Fruit fly (Drosophila melanogaster) whole organism, embryonic: Measurements from ENCODE around the gene CG31131.

Source experiments
- BEAF-32 ChIP-seq: fragments of 200-800 bp; sonication (Bioruptor generic); optimal IDR thresholded peaks from 3 replicates; lab custom pipeline; 2017; ENCODE audit warnings: missing biosample characterization, missing genetic modification characterization, mild to moderate bottlenecking, moderate library complexity, missing genetic modification reagents
- CG10267 ChIP-seq: fragments of 200-800 bp; sonication (Bioruptor generic); optimal IDR thresholded peaks from 2 replicates; lab custom pipeline; 2018; ENCODE audit warnings: missing biosample characterization, mild to moderate bottlenecking, missing genetic modification characterization, moderate library complexity
- CG10979 ChIP-seq: fragments of 200-800 bp; sonication (Bioruptor generic); optimal IDR thresholded peaks from 2 replicates; lab custom pipeline; 2018; ENCODE audit warnings: missing biosample characterization, mild to moderate bottlenecking, missing genetic modification characterization, moderate library complexity
- CG11695 ChIP-seq: fragments of 200-800 bp; sonication (Bioruptor generic); IDR thresholded peaks from 3 replicates; pipeline ENCODE4 v1.3.6; 2022; ENCODE audit warnings: missing biosample characterization, missing genetic modification characterization
- CG12155 ChIP-seq: fragments of 200-800 bp; sonication (Bioruptor generic); optimal IDR thresholded peaks from 3 replicates; lab custom pipeline; 2016; ENCODE audit warnings: missing biosample characterization, missing genetic modification characterization
- CG12942 ChIP-seq: fragments of 200-800 bp; sonication (Bioruptor generic); optimal IDR thresholded peaks from 3 replicates; lab custom pipeline; 2016; ENCODE audit warnings: missing biosample characterization, missing genetic modification characterization
- CG13123 ChIP-seq: fragments of 200-800 bp; sonication (Bioruptor generic); optimal IDR thresholded peaks from 2 replicates; lab custom pipeline; 2016; ENCODE audit warnings: missing biosample characterization, missing genetic modification characterization
- CG15011 ChIP-seq: fragments of 200-800 bp; sonication (Bioruptor generic); optimal IDR thresholded peaks from 3 replicates; lab custom pipeline; 2018; ENCODE audit warnings: missing biosample characterization, mild to moderate bottlenecking, missing genetic modification characterization
- CG17186 ChIP-seq: fragments of 200-800 bp; sonication (Bioruptor generic); optimal IDR thresholded peaks from 3 replicates; lab custom pipeline; 2017; ENCODE audit warnings: missing biosample characterization, missing genetic modification reagents, missing genetic modification characterization
- CG17568 ChIP-seq: fragments of 200-800 bp; sonication (Bioruptor generic); optimal IDR thresholded peaks from 2 replicates; lab custom pipeline; 2018; ENCODE audit warnings: missing biosample characterization, mild to moderate bottlenecking, missing genetic modification characterization, moderate library complexity
- CG1792 ChIP-seq: fragments of 200-800 bp; sonication (Bioruptor generic); optimal IDR thresholded peaks from 2 replicates; lab custom pipeline; 2016; ENCODE audit warnings: missing biosample characterization, missing genetic modification characterization
- CG2202 ChIP-seq: fragments of 200-800 bp; sonication (Bioruptor generic); optimal IDR thresholded peaks from 2 replicates; lab custom pipeline; 2018; ENCODE audit warnings: missing biosample characterization, mild to moderate bottlenecking, missing genetic modification characterization
- CG3407 ChIP-seq: fragments of 200-800 bp; sonication (Bioruptor generic); optimal IDR thresholded peaks from 2 replicates; lab custom pipeline; 2018; ENCODE audit warnings: missing biosample characterization, mild to moderate bottlenecking, missing genetic modification characterization
- CG4360 ChIP-seq: fragments of 200-800 bp; sonication (Bioruptor generic); IDR thresholded peaks from 2 replicates; pipeline ENCODE4 v1.3.6; 2022; ENCODE audit warnings: missing biosample characterization, missing genetic modification characterization
- CG4424 ChIP-seq: fragments of 200-800 bp; sonication (Bioruptor generic); optimal IDR thresholded peaks from 3 replicates; lab custom pipeline; 2016; ENCODE audit warnings: missing biosample characterization, missing genetic modification characterization
- CG6683 ChIP-seq: fragments of 200-800 bp; sonication (Bioruptor generic); optimal IDR thresholded peaks from 2 replicates; lab custom pipeline; 2017; ENCODE audit warnings: missing biosample characterization, mild to moderate bottlenecking, missing genetic modification characterization, missing genetic modification reagents
- CG7556 ChIP-seq: fragments of 200-800 bp; sonication (Bioruptor generic); optimal IDR thresholded peaks from 2 replicates; lab custom pipeline; 2017; ENCODE audit warnings: missing biosample characterization, mild to moderate bottlenecking, missing genetic modification characterization
- CG9727 ChIP-seq: fragments of 200-800 bp; sonication (Bioruptor generic); optimal IDR thresholded peaks from 3 replicates; lab custom pipeline; 2017; ENCODE audit warnings: missing biosample characterization, mild to moderate bottlenecking, missing genetic modification characterization
- CrebB ChIP-seq: fragments of 200-800 bp; sonication (Bioruptor generic); optimal IDR thresholded peaks from 3 replicates; lab custom pipeline; 2018; ENCODE audit warnings: missing biosample characterization, mild to moderate bottlenecking, missing genetic modification characterization
- Deaf1 ChIP-seq: fragments of 200-800 bp; optimal IDR thresholded peaks from 3 replicates; lab custom pipeline; 2019; ENCODE audit warnings: missing biosample characterization, mild to moderate bottlenecking, missing genetic modification characterization, moderate library complexity
- Doc2 ChIP-seq: fragments of 200-800 bp; sonication (Bioruptor generic); IDR thresholded peaks from 2 replicates; pipeline ENCODE4 v1.3.6; 2022; ENCODE audit warnings: missing biosample characterization, missing genetic modification characterization
- Ets65A ChIP-seq: fragments of 200-800 bp; sonication (Bioruptor generic); peaks from one replicate; lab custom pipeline; 2016; ENCODE audit warnings: missing biosample characterization, missing genetic modification characterization
- Ets97D ChIP-seq: fragments of 200-800 bp; sonication (Bioruptor generic); optimal IDR thresholded peaks from 3 replicates; lab custom pipeline; 2016; ENCODE audit warnings: missing biosample characterization, missing genetic modification characterization
- H15 ChIP-seq: fragments of 200-800 bp; sonication (Bioruptor generic); IDR thresholded peaks from 3 replicates; pipeline ENCODE4 v1.3.6; 2022; ENCODE audit warnings: missing biosample characterization, missing genetic modification characterization
- Hmx ChIP-seq: fragments of 200-800 bp; sonication (Bioruptor generic); optimal IDR thresholded peaks from 2 replicates; lab custom pipeline; 2016; ENCODE audit warnings: missing biosample characterization, missing genetic modification characterization
- Hr78 ChIP-seq, 2 experiments: fragments of 200-800 bp in 1 of 2; fragments of >200 bp in 1 of 2; sonication (Bioruptor generic) in 1 of 2; optimal IDR thresholded peaks; 2 replicates each; lab custom pipeline; 2017 to 2019; ENCODE audit warnings: missing biosample characterization in 2 of 2, missing genetic modification characterization in 2 of 2, mild to moderate bottlenecking in 1 of 2, moderate library complexity in 1 of 2
- NC2α ChIP-seq: fragments of 200-800 bp; sonication (Bioruptor generic); optimal IDR thresholded peaks from 2 replicates; lab custom pipeline; 2016; ENCODE audit warnings: missing biosample characterization, missing genetic modification characterization
- Sin3A ChIP-seq: fragments of >200 bp; optimal IDR thresholded peaks from 2 replicates; lab custom pipeline; 2018
- Spps ChIP-seq: fragments of 200-800 bp; sonication (Bioruptor generic); optimal IDR thresholded peaks from 2 replicates; lab custom pipeline; 2018; ENCODE audit warnings: missing biosample characterization, mild to moderate bottlenecking, missing genetic modification characterization
- Taf1 ChIP-seq: fragments of 200-800 bp; sonication (Bioruptor generic); IDR thresholded peaks from 2 replicates; pipeline ENCODE4 v1.3.6; 2022; ENCODE audit warnings: missing biosample characterization, missing genetic modification characterization
- YL-1 ChIP-seq: fragments of 200-800 bp; sonication (Bioruptor generic); optimal IDR thresholded peaks from 3 replicates; lab custom pipeline; 2017; ENCODE audit warnings: missing biosample characterization, mild to moderate bottlenecking, missing genetic modification characterization
- amos ChIP-seq: fragments of 200-800 bp; sonication (Bioruptor generic); IDR thresholded peaks from 2 replicates; pipeline ENCODE4 v1.3.6; 2022; ENCODE audit warnings: missing biosample characterization, missing genetic modification characterization; ENCODE audit not compliant: partially characterized antibody
- az2 ChIP-seq: fragments of 200-800 bp; sonication (Bioruptor generic); optimal IDR thresholded peaks from 3 replicates; lab custom pipeline; 2016; ENCODE audit warnings: missing biosample characterization, missing genetic modification characterization
- bab2 ChIP-seq: fragments of 200-800 bp; sonication (Bioruptor generic); optimal IDR thresholded peaks from 2 replicates; lab custom pipeline; 2016; ENCODE audit warnings: missing biosample characterization, missing genetic modification characterization
- br ChIP-seq: fragments of >200 bp; optimal IDR thresholded peaks from 2 replicates; lab custom pipeline; 2017
- cg ChIP-seq: fragments of 200-800 bp; sonication (Bioruptor generic); optimal IDR thresholded peaks from 3 replicates; lab custom pipeline; 2019; ENCODE audit warnings: missing biosample characterization, mild to moderate bottlenecking, missing genetic modification characterization, moderate library complexity
- en ChIP-seq: fragments of 200-800 bp; sonication (Bioruptor generic); optimal IDR thresholded peaks from 2 replicates; lab custom pipeline; 2016; ENCODE audit warnings: missing biosample characterization, missing genetic modification characterization
- fd3F ChIP-seq: fragments of 200-800 bp; sonication (Bioruptor generic); optimal IDR thresholded peaks from 2 replicates; lab custom pipeline; 2018; ENCODE audit warnings: missing biosample characterization, mild to moderate bottlenecking, missing genetic modification characterization, moderate library complexity
- hb ChIP-seq: fragments of 200-800 bp; sonication (Bioruptor generic); IDR thresholded peaks from 3 replicates; pipeline ENCODE4 v1.3.6; 2022; ENCODE audit warnings: missing biosample characterization, missing genetic modification characterization; ENCODE audit not compliant: partially characterized antibody
- oc ChIP-seq: fragments of 200-800 bp; sonication (Bioruptor generic); optimal IDR thresholded peaks from 2 replicates; lab custom pipeline; 2018; ENCODE audit warnings: missing biosample characterization, mild to moderate bottlenecking, missing genetic modification characterization, moderate library complexity
- prd ChIP-seq, 3 experiments: fragments of >200 bp in 2 of 3; fragments of 200-800 bp in 1 of 3; sonication (Bioruptor generic) in 1 of 3; optimal IDR thresholded peaks in 2 of 3; IDR thresholded peaks in 1 of 3; 2 replicates in 2 of 3; 3 replicates in 1 of 3; pipeline versions ENCODE4 v1.3.6 to Lab custom; 2017 to 2022; ENCODE audit warnings: missing biosample characterization in 1 of 3, missing genetic modification characterization in 1 of 3
- pros ChIP-seq: fragments of 200-800 bp; sonication (Bioruptor generic); optimal IDR thresholded peaks from 3 replicates; lab custom pipeline; 2019; ENCODE audit warnings: missing biosample characterization, mild to moderate bottlenecking, missing genetic modification characterization, moderate library complexity
- pum ChIP-seq: fragments of 200-800 bp; sonication (Bioruptor generic); optimal IDR thresholded peaks from 2 replicates; lab custom pipeline; 2016; ENCODE audit warnings: missing biosample characterization, missing genetic modification characterization
- shn ChIP-seq: fragments of 200-800 bp; sonication (Bioruptor generic); optimal IDR thresholded peaks from 3 replicates; lab custom pipeline; 2016; ENCODE audit warnings: missing biosample characterization, missing genetic modification characterization
- slbo ChIP-seq: fragments of 200-800 bp; sonication (Bioruptor generic); IDR thresholded peaks from 2 replicates; pipeline ENCODE4 v1.3.6; 2022; ENCODE audit warnings: missing biosample characterization, missing genetic modification characterization
- unc-4 ChIP-seq: fragments of 200-800 bp; sonication (Bioruptor generic); IDR thresholded peaks from 2 replicates; pipeline ENCODE4 v1.3.6; 2022; ENCODE audit warnings: missing biosample characterization, missing genetic modification characterization; ENCODE audit not compliant: partially characterized antibody
- unpg ChIP-seq: fragments of 200-800 bp; sonication (Bioruptor generic); optimal IDR thresholded peaks from 3 replicates; lab custom pipeline; 2018; ENCODE audit warnings: missing biosample characterization, mild to moderate bottlenecking, missing genetic modification characterization, moderate library complexity
- usp ChIP-seq: fragments of >200 bp; optimal IDR thresholded peaks from 2 replicates; lab custom pipeline; 2017; ENCODE audit warnings: missing biosample characterization, missing genetic modification characterization
- zfh1 ChIP-seq: fragments of 200-800 bp; sonication (Bioruptor generic); IDR thresholded peaks from 3 replicates; pipeline ENCODE4 v1.3.6; 2022; ENCODE audit warnings: missing biosample characterization, missing genetic modification characterization

The CG31131 gene

dm6 chr3R:27937752-27938694 lies 25.0 kb downstream of the CG31131 start, which contains the start of the genes NSD and BOD1 (continued):
- TF ChIP-seq CG10979 (tag; lab: Kevin White, UChicago) (no peak), unpg (peak; percentile 46), CG10267 (tag; lab: Kevin White, UChicago) (peak; percentile 35), oc (tag; lab: Kevin White, UChicago) (no peak), Hmx (GFP tag; lab: Kevin White, UChicago) (no peak), br (lab: Kevin White, UChicago) (no peak), Deaf1 (peak; percentile 0), CG12155 (GFP tag; lab: Kevin White, UChicago) (peak; percentile 6), CrebB (tag; lab: Kevin White, UChicago) (no peak), az2 (GFP tag; lab: Kevin White, UChicago) (peak; percentile 57), CG12942 (GFP tag; lab: Kevin White, UChicago) (peak; percentile 15), fd3F (no peak), CG17568 (GFP tag; lab: Kevin White, UChicago) (no peak), CG6683 (GFP tag; lab: Kevin White, UChicago) (no peak), en (GFP tag; lab: Kevin White, UChicago) (no peak), amos (GFP tag; lab: Robert Waterston, UW) (peak; percentile 98), slbo (GFP tag; lab: Robert Waterston, UW) (peak; percentile 92), CG11695 (GFP tag; lab: Robert Waterston, UW) (no peak), CG2202 (tag; lab: Kevin White, UChicago) (no peak), H15 (GFP tag; lab: Robert Waterston, UW) (peak; percentile 48; the same call in 1 of the 3 replicates), pum (GFP tag; lab: Kevin White, UChicago) (no peak), CG4360 (GFP tag; lab: Robert Waterston, UW) (no peak; the same call in 1 of the 2 replicates), CG3407 (GFP tag; lab: Kevin White, UChicago) (no peak), CG15011 (GFP tag; lab: Kevin White, UChicago) (no peak), hb (peak; percentile 96), CG13123 (no peak), prd (optimal IDR thresholded peaks at IDR 0.05; lab: Kevin White, UChicago) (no peak), prd (GFP tag; IDR thresholded peaks at IDR 0.05; lab: Robert Waterston, UW) (peak; percentile 78), Ets65A (GFP tag; lab: Kevin White, UChicago) (peak; percentile 80), Ets97D (GFP tag; lab: Kevin White, UChicago) (peak; percentile 35), NC2α (GFP tag; lab: Kevin White, UChicago) (no peak), Sin3A (lab: Kevin White, UChicago) (peak; percentile 5), usp (no peak), Spps (tag; lab: Kevin White, UChicago) (no peak), CG1792 (GFP tag; lab: Kevin White, UChicago) (no peak), Taf1 (peak; percentile 49; the same call in 1 of the 2 replicates), zfh1 (GFP tag; lab: Robert Waterston, UW) (peak; percentile 70; the same call in 1 of the 3 replicates), shn (no peak), pros (GFP tag; lab: Kevin White, UChicago) (no peak), Doc2 (GFP tag; lab: Robert Waterston, UW) (no peak), unc-4 (GFP tag; lab: Robert Waterston, UW) (peak; percentile 80), Hr78 (GFP tag; optimal IDR thresholded peaks at IDR 0.05; lab: Kevin White, UChicago) (no peak), CG9727 (GFP tag; lab: Kevin White, UChicago) (peak; percentile 55), BEAF-32 (GFP tag; lab: Kevin White, UChicago) (peak; percentile 84), YL-1 (peak; percentile 68), cg (GFP tag; lab: Kevin White, UChicago) (no peak), CG4424 (GFP tag; lab: Kevin White, UChicago) (peak; percentile 61), CG7556 (GFP tag; lab: Kevin White, UChicago) (peak; percentile 39), CG17186 (GFP tag; lab: Kevin White, UChicago) (peak; percentile 51), bab2 (no peak)
